Fruit fly (Drosophila melanogaster) whole organism, pupa: ENCODE results near the gene CG42512.
A peak's percentile ranks its signal among the peaks of the same experiment; 100 is the strongest.

Experiments used
- CG10348 ChIP-seq: fragments of 200-800 bp; sonication (Bioruptor generic); IDR thresholded peaks from 2 replicates; pipeline ENCODE4 v1.3.6; 2022; ENCODE audit warnings: missing biosample characterization, missing genetic modification characterization
- CG12605 ChIP-seq: fragments of 200-800 bp; sonication (Bioruptor generic); IDR thresholded peaks from 2 replicates; pipeline ENCODE4 v1.3.6; 2022; ENCODE audit warnings: missing biosample characterization, missing genetic modification characterization
- CG13204 ChIP-seq: fragments of 200-800 bp; sonication (Bioruptor generic); optimal IDR thresholded peaks from 2 replicates; lab custom pipeline; 2018; ENCODE audit warnings: missing biosample characterization, mild to moderate bottlenecking, missing genetic modification characterization, moderate library complexity
- CG14655 ChIP-seq: fragments of 200-800 bp; sonication (Bioruptor generic); optimal IDR thresholded peaks from 3 replicates; lab custom pipeline; 2017; ENCODE audit warnings: mild to moderate bottlenecking, missing biosample characterization, missing genetic modification reagents, missing genetic modification characterization
- CG15710 ChIP-seq: fragments of 200-800 bp; sonication (Bioruptor generic); optimal IDR thresholded peaks from 2 replicates; lab custom pipeline; 2018; ENCODE audit warnings: missing biosample characterization, mild to moderate bottlenecking, missing genetic modification characterization, moderate library complexity
- CG17806 ChIP-seq: fragments of 200-800 bp; sonication (Bioruptor generic); optimal IDR thresholded peaks from 2 replicates; lab custom pipeline; 2018; ENCODE audit warnings: missing biosample characterization, mild to moderate bottlenecking, missing genetic modification characterization, moderate library complexity
- CG32121 ChIP-seq: fragments of 200-800 bp; sonication (Bioruptor generic); IDR thresholded peaks from 2 replicates; pipeline ENCODE4 v1.3.6; 2022; ENCODE audit warnings: missing biosample characterization, missing genetic modification characterization
- CG34367 ChIP-seq: fragments of 200-800 bp; sonication (Bioruptor generic); optimal IDR thresholded peaks from 2 replicates; lab custom pipeline; 2018; ENCODE audit warnings: missing biosample characterization, mild to moderate bottlenecking, missing genetic modification characterization
- CG4496 ChIP-seq: fragments of 200-800 bp; sonication (Bioruptor generic); IDR thresholded peaks from 3 replicates; pipeline ENCODE4 v1.3.6; 2022; ENCODE audit warnings: missing biosample characterization, missing genetic modification characterization
- CG8159 ChIP-seq: fragments of 200-800 bp; sonication (Bioruptor generic); optimal IDR thresholded peaks from 3 replicates; lab custom pipeline; 2018; ENCODE audit warnings: missing biosample characterization, mild to moderate bottlenecking, missing genetic modification characterization, moderate library complexity
- CG8301 ChIP-seq: fragments of 200-800 bp; sonication (Bioruptor generic); optimal IDR thresholded peaks from 2 replicates; lab custom pipeline; 2018; ENCODE audit warnings: missing biosample characterization, mild to moderate bottlenecking, missing genetic modification characterization
- CG9948 ChIP-seq: fragments of 200-800 bp; sonication (Bioruptor generic); optimal IDR thresholded peaks from 2 replicates; lab custom pipeline; 2018; ENCODE audit warnings: missing biosample characterization, mild to moderate bottlenecking, missing genetic modification characterization, moderate library complexity
- D1 ChIP-seq: fragments of 200-800 bp; sonication (Bioruptor generic); optimal IDR thresholded peaks from 2 replicates; lab custom pipeline; 2018; ENCODE audit warnings: missing biosample characterization, mild to moderate bottlenecking, missing genetic modification characterization, moderate library complexity
- EcR ChIP-seq: fragments of 200-800 bp; sonication (Bioruptor generic); optimal IDR thresholded peaks from 3 replicates; lab custom pipeline; 2019; ENCODE audit warnings: missing biosample characterization, missing genetic modification characterization, mild to moderate bottlenecking, moderate library complexity, missing genetic modification reagents
- Ets98B ChIP-seq: fragments of 200-800 bp; sonication (Bioruptor generic); IDR thresholded peaks from 2 replicates; pipeline ENCODE4 v1.3.6; 2022; ENCODE audit warnings: missing biosample characterization, missing genetic modification characterization
- Pif1A ChIP-seq: fragments of 200-800 bp; sonication (Bioruptor generic); optimal IDR thresholded peaks from 3 replicates; lab custom pipeline; 2016; ENCODE audit warnings: missing biosample characterization, missing genetic modification characterization
- Pif1B ChIP-seq: fragments of 200-800 bp; sonication (Bioruptor generic); optimal IDR thresholded peaks from 3 replicates; lab custom pipeline; 2016; ENCODE audit warnings: missing biosample characterization, missing genetic modification characterization
- Snoo ChIP-seq: fragments of 200-800 bp; sonication (Bioruptor generic); optimal IDR thresholded peaks from 3 replicates; lab custom pipeline; 2017; ENCODE audit warnings: missing biosample characterization, mild to moderate bottlenecking, missing genetic modification characterization, inconsistent platforms
- fd96Ca ChIP-seq: fragments of 200-800 bp; sonication (Bioruptor generic); IDR thresholded peaks from 3 replicates; pipeline ENCODE4 v1.3.6; 2022; ENCODE audit warnings: missing biosample characterization, missing genetic modification characterization
- gl ChIP-seq: fragments of 200-800 bp; sonication (Bioruptor generic); optimal IDR thresholded peaks from 2 replicates; lab custom pipeline; 2018; ENCODE audit warnings: missing biosample characterization, mild to moderate bottlenecking, missing genetic modification characterization
- rn ChIP-seq: fragments of 200-800 bp; sonication (Bioruptor generic); IDR thresholded peaks from 2 replicates; pipeline ENCODE4 v1.3.6; 2022; ENCODE audit warnings: missing biosample characterization, missing genetic modification characterization

CG42512 gene

dm6 chrX:16647737-16648434 lies 3.3 kb upstream of the CG42512 start:
- TF ChIP-seq Pif1B (GFP tag; lab: Kevin White, UChicago) (peak; percentile 26), CG10348 (GFP tag; lab: Robert Waterston, UW) (no peak), CG8159 (tag; lab: Kevin White, UChicago) (no peak), Snoo (tag; lab: Kevin White, UChicago) (no peak), CG12605 (GFP tag; lab: Robert Waterston, UW) (peak; percentile 17; the same call in 1 of the 2 replicates), fd96Ca (no peak), EcR (peak; percentile 72), D1 (tag; lab: Kevin White, UChicago) (no peak), Ets98B (peak; percentile 9; the same call in 1 of the 2 replicates), CG13204 (GFP tag; lab: Kevin White, UChicago) (peak; percentile 61), gl (tag; lab: Kevin White, UChicago) (peak; percentile 7), CG32121 (GFP tag; lab: Robert Waterston, UW) (no peak), CG17806 (tag; lab: Kevin White, UChicago) (no peak), CG9948 (no peak)

dm6 chrX:16648435-16648781 lies 2.8 kb upstream of the CG42512 start:
- TF ChIP-seq CG32121 (GFP tag; lab: Robert Waterston, UW) (0 out of 2 replicates have a peak, but pooled peaks have one; percentile 14), CG14655 (GFP tag; lab: Kevin White, UChicago) (no peak)

DNA sequence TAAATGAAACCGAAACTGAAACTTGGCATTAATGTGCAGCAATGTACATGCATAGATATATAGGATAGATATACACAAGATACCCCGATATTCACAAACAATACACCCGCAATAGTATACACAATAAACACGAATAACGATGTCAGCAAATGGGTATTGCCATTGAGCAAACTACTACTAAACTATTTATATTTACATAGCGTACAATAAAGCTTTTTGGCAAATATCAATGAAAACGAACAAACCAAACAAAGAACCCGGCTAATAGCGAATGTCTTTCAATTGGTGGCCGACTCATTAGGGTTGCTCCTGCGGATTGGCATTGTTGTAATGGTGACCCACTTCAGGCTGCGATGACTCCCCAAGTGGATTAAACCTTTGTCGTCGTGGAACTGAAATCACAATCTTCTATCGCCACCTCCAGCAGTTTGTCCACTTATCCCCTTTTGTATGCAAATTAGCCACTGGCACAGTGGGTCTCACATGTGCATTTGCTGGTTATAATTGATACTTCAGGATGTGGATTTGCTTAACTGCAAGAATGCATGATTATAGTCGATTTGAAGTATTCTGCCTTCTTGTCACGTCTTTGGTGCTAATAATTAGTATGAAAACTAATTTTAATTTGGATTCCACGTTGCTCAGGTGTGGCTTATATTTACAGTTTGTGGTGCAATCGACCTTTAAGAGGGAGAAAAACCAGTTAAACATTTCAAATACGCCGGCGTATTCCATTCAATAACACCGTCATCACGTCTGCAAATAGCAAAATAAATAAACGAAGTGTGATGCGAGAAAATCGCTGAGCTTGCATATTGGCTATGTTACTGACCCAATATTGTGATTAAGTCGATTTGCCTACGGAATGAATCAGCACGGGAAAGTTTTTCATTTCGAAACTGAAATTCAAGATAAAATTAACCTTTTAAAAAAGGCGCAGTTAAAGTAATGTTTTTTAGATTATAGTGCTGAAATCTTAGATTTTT lies 805 bp upstream of the CG42512 start:
- TF ChIP-seq CG14655 (GFP tag; lab: Kevin White, UChicago) (no peak), Pif1B (GFP tag; lab: Kevin White, UChicago) (peak; percentile 60), D1 (tag; lab: Kevin White, UChicago) (no peak), fd96Ca (peak; percentile 82), Ets98B (peak; percentile 81), Snoo (tag; lab: Kevin White, UChicago) (peak; percentile 58), CG12605 (GFP tag; lab: Robert Waterston, UW) (no peak), CG15710 (tag; lab: Kevin White, UChicago) (no peak), Pif1A (peak; percentile 74), gl (tag; lab: Kevin White, UChicago) (no peak), CG10348 (GFP tag; lab: Robert Waterston, UW) (no peak), EcR (no peak), CG8301 (no peak), CG13204 (GFP tag; lab: Kevin White, UChicago) (no peak), CG17806 (tag; lab: Kevin White, UChicago) (no peak), CG32121 (GFP tag; lab: Robert Waterston, UW) (0 out of 2 replicates have a peak, but pooled peaks have one; percentile 7), CG9948 (no peak), CG4496 (GFP tag; lab: Robert Waterston, UW) (peak; percentile 61; the same call in 2 of the 3 replicates), CG8159 (tag; lab: Kevin White, UChicago) (no peak)

DNA sequence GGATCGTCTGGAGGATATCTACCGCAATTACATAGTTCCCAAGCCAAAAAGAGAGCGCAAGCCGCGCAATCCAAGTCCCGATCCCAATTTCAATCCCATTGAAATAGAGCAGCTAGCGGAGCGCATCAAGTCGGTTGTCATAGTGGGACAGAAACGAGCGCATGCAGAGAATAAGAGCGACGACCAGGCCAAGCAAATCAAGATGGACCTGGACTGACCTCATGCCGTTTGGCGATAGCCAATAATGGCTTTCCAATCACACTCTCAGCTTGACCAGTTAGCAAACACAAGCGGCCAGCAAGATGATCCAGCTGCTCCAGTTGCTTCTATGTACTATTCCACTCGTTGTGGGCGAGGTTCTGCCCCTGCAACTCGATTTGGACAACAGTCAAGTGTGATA lies 449 bp downstream of the CG42512 start:
- TF ChIP-seq CG34367 (tag; lab: Kevin White, UChicago) (no peak), Pif1B (GFP tag; lab: Kevin White, UChicago) (no peak), Ets98B (no peak), D1 (tag; lab: Kevin White, UChicago) (no peak), Pif1A (no peak), EcR (no peak), CG4496 (GFP tag; lab: Robert Waterston, UW) (no peak), CG15710 (tag; lab: Kevin White, UChicago) (no peak)

dm6 chrX:16654931-16655409 lies 3.8 kb downstream of the CG42512 start, which contains the start of the genes Nemp and r:
TSS of gene Nemp (minus strand) at chrX:16655015.
TSS of gene r (plus strand) at chrX:16655359.
- TF ChIP-seq Pif1A = no peak
- TF ChIP-seq fd96Ca = no peak
- no peak for TF ChIP-seq CG17806 (tag; lab: Kevin White, UChicago)
- TF ChIP-seq rn (GFP tag; lab: Robert Waterston, UW) = no peak
- TF ChIP-seq CG14655 (GFP tag; lab: Kevin White, UChicago) = no peak
- TF ChIP-seq gl (tag; lab: Kevin White, UChicago) = no peak
- TF ChIP-seq CG9948 = no peak

- TF ChIP-seq Ets98B (0 out of 2 replicates have a peak, but pooled peaks have one; percentile 16), CG8301 (no peak), CG13204 (GFP tag; lab: Kevin White, UChicago) (peak; percentile 90), EcR (peak; percentile 34), Snoo (tag; lab: Kevin White, UChicago) (peak; percentile 27), CG4496 (GFP tag; lab: Robert Waterston, UW) (no peak)
Measured at dm6 chrX:16655724-16656235, 4.6 kb downstream of the CG42512 start.
